Worm (Caenorhabditis elegans) whole organism, L4 larva: ENCODE results near the gene C29E4.17.

Experiments
- R02D3.7 ChIP-seq: fragments of 150-350 bp; sonication (generic microtip); optimal IDR thresholded peaks from 3 replicates; lab custom pipeline; 2014; ENCODE audit warnings: missing biosample characterization, missing genetic modification characterization
- T20F7.1 ChIP-seq: fragments of 200-800 bp; sonication (Bioruptor generic); optimal IDR thresholded peaks from 2 replicates; lab custom pipeline; 2018; ENCODE audit warnings: mild to moderate bottlenecking, missing genetic modification characterization, missing compliant biosample characterization
- T26A8.4 ChIP-seq: fragments of 200-800 bp; sonication (Bioruptor generic); IDR thresholded peaks from 2 replicates; pipeline ENCODE4 v1.3.6; 2022; ENCODE audit warnings: missing genetic modification characterization, missing compliant biosample characterization
- Y105C5A.15 ChIP-seq: fragments of 200-800 bp; sonication (Bioruptor generic); IDR thresholded peaks from 2 replicates; pipeline ENCODE4 v1.3.6; 2022; ENCODE audit warnings: missing genetic modification characterization, missing compliant biosample characterization
- Y5F2A.4 ChIP-seq: fragments of 200-800 bp; sonication (Bioruptor generic); optimal IDR thresholded peaks from 2 replicates; lab custom pipeline; 2018; ENCODE audit warnings: mild to moderate bottlenecking, missing genetic modification characterization, missing compliant biosample characterization
- Y75B8A.6 ChIP-seq: fragments of 200-800 bp; sonication (Bioruptor generic); IDR thresholded peaks from 2 replicates; pipeline ENCODE4 v1.3.6; 2022; ENCODE audit warnings: missing genetic modification reagents, missing genetic modification characterization, missing compliant biosample characterization
- ceh-28 ChIP-seq: fragments of 150-350 bp; optimal IDR thresholded peaks from 2 replicates; lab custom pipeline; 2014; ENCODE audit warnings: missing biosample characterization, missing genetic modification reagents, missing genetic modification characterization
- ceh-82 ChIP-seq: sonication (generic microtip); optimal IDR thresholded peaks from 2 replicates; lab custom pipeline; 2017; ENCODE audit warnings: missing biosample characterization, missing genetic modification characterization
- cey-2 ChIP-seq: sonication (generic microtip); optimal IDR thresholded peaks from 3 replicates; lab custom pipeline; 2017; ENCODE audit warnings: missing genetic modification characterization, mild to moderate bottlenecking, missing compliant biosample characterization, antibody characterized with exemption, borderline replicate concordance; ENCODE audit not compliant: insufficient read depth
- daf-16 ChIP-seq, 3 experiments: sonication (generic microtip); optimal IDR thresholded peaks; 2 replicates each; lab custom pipeline; 2016 to 2017; ENCODE audit warnings: missing genetic modification characterization in 3 of 3, missing genetic modification reagents in 3 of 3, mild to moderate bottlenecking in 2 of 3, missing compliant biosample characterization in 2 of 3, missing biosample characterization in 1 of 3, moderate library complexity in 1 of 3
- dmd-6 ChIP-seq: fragments of 200-800 bp; sonication (Bioruptor generic); IDR thresholded peaks from 2 replicates; pipeline ENCODE4 v1.3.6; 2022; ENCODE audit warnings: missing genetic modification reagents, missing genetic modification characterization, missing compliant biosample characterization
- dmd-9 ChIP-seq: fragments of 200-800 bp; sonication (Bioruptor generic); IDR thresholded peaks from 2 replicates; pipeline ENCODE4 v1.3.6; 2022; ENCODE audit warnings: missing genetic modification reagents, missing genetic modification characterization, missing compliant biosample characterization
- dve-1 ChIP-seq: sonication (generic microtip); optimal IDR thresholded peaks from 2 replicates; lab custom pipeline; 2017; ENCODE audit warnings: antibody characterized with exemption, mild to moderate bottlenecking, missing genetic modification characterization, missing compliant biosample characterization; ENCODE audit not compliant: insufficient read depth
- egl-43 ChIP-seq: fragments of 200-800 bp; sonication (Bioruptor generic); IDR thresholded peaks from 2 replicates; pipeline ENCODE4 v1.3.6; 2022; ENCODE audit warnings: missing genetic modification reagents, missing genetic modification characterization, missing compliant biosample characterization
- fkh-10 ChIP-seq: fragments of 150-350 bp; optimal IDR thresholded peaks from 2 replicates; lab custom pipeline; 2014; ENCODE audit warnings: missing biosample characterization, missing genetic modification reagents, missing genetic modification characterization
- fos-1 ChIP-seq: fragments of 150-350 bp; optimal IDR thresholded peaks from 2 replicates; lab custom pipeline; 2014; ENCODE audit warnings: missing biosample characterization, missing genetic modification characterization
- gei-8 ChIP-seq: fragments of 200-800 bp; sonication (Bioruptor generic); optimal IDR thresholded peaks from 2 replicates; lab custom pipeline; 2018; ENCODE audit warnings: mild to moderate bottlenecking, missing genetic modification characterization, missing compliant biosample characterization
- hlh-11 ChIP-seq: fragments of 200-800 bp; sonication (Bioruptor generic); optimal IDR thresholded peaks from 2 replicates; lab custom pipeline; 2018; ENCODE audit warnings: mild to moderate bottlenecking, missing genetic modification characterization, missing compliant biosample characterization
- hlh-30 ChIP-seq: sonication (generic microtip); optimal IDR thresholded peaks from 2 replicates; lab custom pipeline; 2017; ENCODE audit warnings: antibody characterized with exemption, mild to moderate bottlenecking, missing genetic modification characterization, missing compliant biosample characterization; ENCODE audit not compliant: insufficient read depth
- lin-15B ChIP-seq: fragments of 150-350 bp; sonication (generic microtip); optimal IDR thresholded peaks from 3 replicates; lab custom pipeline; 2014; ENCODE audit warnings: missing biosample characterization, missing genetic modification characterization
- lsy-2 ChIP-seq, 2 experiments: fragments of 150-350 bp in 1 of 2; sonication (generic microtip) in 1 of 2; optimal IDR thresholded peaks; 2 replicates each; lab custom pipeline; 2014 to 2017; ENCODE audit warnings: missing biosample characterization in 2 of 2, missing genetic modification characterization in 2 of 2
- madf-5 ChIP-seq, 2 experiments: fragments of 200-800 bp; sonication (Bioruptor generic); IDR thresholded peaks; 2 replicates each; pipeline ENCODE4 v1.3.6; 2022; ENCODE audit warnings: missing compliant biosample characterization in 2 of 2, missing genetic modification characterization in 2 of 2
- madf-9 ChIP-seq: fragments of 200-800 bp; sonication (Bioruptor generic); conservative IDR thresholded peaks from 2 replicates; pipeline ENCODE4 v1.3.6; 2022; ENCODE audit warnings: missing genetic modification reagents, missing genetic modification characterization, missing compliant biosample characterization
- mdl-1 ChIP-seq, 2 experiments: fragments of 150-350 bp in 1 of 2; sonication (generic microtip) in 1 of 2; optimal IDR thresholded peaks; 2 replicates each; lab custom pipeline; 2014 to 2017; ENCODE audit warnings: missing biosample characterization in 2 of 2, missing genetic modification characterization in 2 of 2
- mdt-29 ChIP-seq: fragments of 200-800 bp; sonication (Bioruptor generic); IDR thresholded peaks from 2 replicates; pipeline ENCODE4 v1.3.6; 2022; ENCODE audit warnings: missing genetic modification reagents, missing genetic modification characterization, missing compliant biosample characterization
- mep-1 ChIP-seq: fragments of 150-350 bp; sonication (generic microtip); optimal IDR thresholded peaks from 3 replicates; lab custom pipeline; 2014; ENCODE audit warnings: missing biosample characterization, missing genetic modification characterization
- mes-2 ChIP-seq: sonication (generic microtip); optimal IDR thresholded peaks from 2 replicates; lab custom pipeline; 2016; ENCODE audit warnings: missing genotype, mild to moderate bottlenecking, missing genetic modification characterization, missing compliant biosample characterization; ENCODE audit not compliant: poor library complexity, severe bottlenecking
- mxl-3 ChIP-seq: fragments of 200-800 bp; sonication (Bioruptor generic); optimal IDR thresholded peaks from 2 replicates; lab custom pipeline; 2018; ENCODE audit warnings: mild to moderate bottlenecking, missing genetic modification characterization, missing compliant biosample characterization
- nhr-10 ChIP-seq: fragments of 150-350 bp; optimal IDR thresholded peaks from 2 replicates; lab custom pipeline; 2014; ENCODE audit warnings: missing biosample characterization, missing genetic modification characterization
- nhr-25 ChIP-seq: sonication (generic microtip); optimal IDR thresholded peaks from 2 replicates; lab custom pipeline; 2017; ENCODE audit warnings: missing genetic modification characterization, mild to moderate bottlenecking, missing compliant biosample characterization, antibody characterized with exemption, moderate library complexity, borderline replicate concordance; ENCODE audit not compliant: insufficient read depth
- nhr-28 ChIP-seq: fragments of 150-350 bp; optimal IDR thresholded peaks from 2 replicates; lab custom pipeline; 2014; ENCODE audit warnings: missing biosample characterization, missing genetic modification characterization
- nhr-41 ChIP-seq: fragments of 200-800 bp; sonication (Bioruptor generic); IDR thresholded peaks from 2 replicates; pipeline ENCODE4 v1.3.6; 2022; ENCODE audit warnings: missing genetic modification reagents, missing genetic modification characterization, missing compliant biosample characterization
- nhr-42 ChIP-seq: fragments of 200-800 bp; sonication (Bioruptor generic); IDR thresholded peaks from 2 replicates; pipeline ENCODE4 v1.3.6; 2022; ENCODE audit warnings: missing genetic modification characterization, missing compliant biosample characterization
- nhr-77 ChIP-seq: fragments of 150-350 bp; optimal IDR thresholded peaks from 2 replicates; lab custom pipeline; 2014; ENCODE audit warnings: missing biosample characterization, missing genetic modification characterization
- rbr-2 ChIP-seq: sonication (generic microtip); optimal IDR thresholded peaks from 2 replicates; lab custom pipeline; 2016; ENCODE audit warnings: missing genotype, missing genetic modification characterization, missing compliant biosample characterization
- set-16 ChIP-seq: fragments of 200-800 bp; sonication (Bioruptor generic); IDR thresholded peaks from 2 replicates; pipeline ENCODE4 v1.3.6; 2022; ENCODE audit warnings: missing genetic modification reagents, missing genetic modification characterization, missing compliant biosample characterization
- snpc-4 ChIP-seq: fragments of 150-350 bp; optimal IDR thresholded peaks from 2 replicates; lab custom pipeline; 2014; ENCODE audit warnings: missing biosample characterization, missing genetic modification characterization
- tag-97 ChIP-seq: fragments of 200-800 bp; sonication (Bioruptor generic); IDR thresholded peaks from 2 replicates; pipeline ENCODE4 v1.3.6; 2022; ENCODE audit warnings: missing genetic modification characterization, missing compliant biosample characterization
- unc-62 ChIP-seq, 3 experiments: fragments of 150-350 bp in 1 of 3; sonication (generic microtip); optimal IDR thresholded peaks in 2 of 3; peaks in 1 of 3; 1 replicate in 1 of 3; 2 replicates in 2 of 3; lab custom pipeline; 2014 to 2017; ENCODE audit warnings: missing biosample characterization in 3 of 3, missing genetic modification characterization in 3 of 3, missing genetic modification reagents in 3 of 3, missing genotype in 1 of 3
- zfp-3 ChIP-seq: fragments of 200-800 bp; sonication (Bioruptor generic); conservative IDR thresholded peaks from 2 replicates; pipeline ENCODE4 v1.3.6; 2022; ENCODE audit warnings: missing genetic modification reagents, missing genetic modification characterization, missing compliant biosample characterization
- zip-2 ChIP-seq: fragments of 150-350 bp; optimal IDR thresholded peaks from 2 replicates; lab custom pipeline; 2014; ENCODE audit warnings: missing biosample characterization, missing genetic modification characterization

C29E4.17 gene

ce11 chrIII:7911621-7912020 is 10.7 kb upstream of the C29E4.17 start, which contains the start of gene ZK688.7:
Gene ZK688.7 (minus strand): TSS chrIII:7911634.
- peak; percentile 31 for TF ChIP-seq mxl-3 (GFP tag; lab: Kevin White, UChicago)
- TF ChIP-seq Y5F2A.4 (GFP tag; lab: Kevin White, UChicago), result no peak
- TF ChIP-seq nhr-41 (GFP tag; lab: Robert Waterston, UW), result no peak
- no peak for TF ChIP-seq cey-2
- peak; percentile 86 for TF ChIP-seq hlh-30 (tag; lab: Kevin White, UChicago)
- TF ChIP-seq unc-62 (GFP tag; optimal IDR thresholded peaks at IDR 0.05 in 1 of 2; lab: Kevin White, UChicago), result peak in 1 of 2 experiments; percentile 87
- TF ChIP-seq unc-62 (tag; optimal IDR thresholded peaks at IDR 0.05; lab: Kevin White, UChicago), result no peak
- TF ChIP-seq dmd-9 (GFP tag; lab: Robert Waterston, UW), result no peak
- TF ChIP-seq egl-43 (GFP tag; lab: Robert Waterston, UW), result no peak
- TF ChIP-seq nhr-28 (tag; lab: Kevin White, UChicago), result peak; percentile 60
- TF ChIP-seq lsy-2 (tag; optimal IDR thresholded peaks at IDR 0.05; lab: Kevin White, UChicago), result peak in 1 of 2 experiments; percentile 29
- TF ChIP-seq nhr-77 (tag; lab: Kevin White, UChicago), result no peak
- peak; percentile 2 for TF ChIP-seq T20F7.1 (GFP tag; lab: Kevin White, UChicago)
- peak; percentile 60 for TF ChIP-seq dve-1 (tag; lab: Kevin White, UChicago)
- no peak for TF ChIP-seq lin-15B (tag; lab: Kevin White, UChicago)
- TF ChIP-seq daf-16 (GFP tag; optimal IDR thresholded peaks at IDR 0.05; lab: Kevin White, UChicago), result no peak
- peak; percentile 84 for TF ChIP-seq daf-16 (tag; optimal IDR thresholded peaks at IDR 0.05; lab: Kevin White, UChicago)
- peak; percentile 56 for TF ChIP-seq hlh-11 (tag; lab: Kevin White, UChicago)
- TF ChIP-seq mdl-1 (tag; optimal IDR thresholded peaks at IDR 0.05; lab: Kevin White, UChicago), result peak in 1 of 2 experiments; percentile 47

- no peak for TF ChIP-seq nhr-42 (GFP tag; lab: Robert Waterston, UW)
- no peak for TF ChIP-seq dmd-6
- TF ChIP-seq hlh-11 (tag; lab: Kevin White, UChicago), result no peak
- TF ChIP-seq snpc-4 (tag; lab: Kevin White, UChicago), result no peak
- TF ChIP-seq set-16 (GFP tag; lab: Robert Waterston, UW), result no peak
- no peak for TF ChIP-seq Y5F2A.4 (GFP tag; lab: Kevin White, UChicago)
- no peak for TF ChIP-seq mdt-29 (GFP tag; lab: Robert Waterston, UW)
- TF ChIP-seq T20F7.1 (GFP tag; lab: Kevin White, UChicago), result no peak
- no peak for TF ChIP-seq nhr-77 (tag; lab: Kevin White, UChicago)
- TF ChIP-seq fos-1, result no peak
Measured at ce11 chrIII:7913488-7913887, 8.8 kb upstream of the C29E4.17 start, which contains the start of gene ZK688.12. Gene ZK688.12 (minus strand): TSS chrIII:7913588.

ce11 chrIII:7917667-7918066 is 4.6 kb upstream of the C29E4.17 start, which contains the start of gene gly-3:
Gene gly-3 (minus strand): TSS chrIII:7917767.
- no peak for TF ChIP-seq zip-2 (tag; lab: Kevin White, UChicago)
- TF ChIP-seq nhr-10 (tag; lab: Kevin White, UChicago), result no peak
- TF ChIP-seq mes-2, result no peak
- TF ChIP-seq tag-97 (GFP tag; lab: Robert Waterston, UW), result no peak
- TF ChIP-seq madf-5 (GFP tag; IDR thresholded peaks at IDR 0.05; lab: Robert Waterston, UW), result no peak
- no peak for TF ChIP-seq unc-62 (GFP tag; optimal IDR thresholded peaks at IDR 0.05 in 1 of 2; lab: Kevin White, UChicago)
- no peak for TF ChIP-seq unc-62 (tag; optimal IDR thresholded peaks at IDR 0.05; lab: Kevin White, UChicago)
- TF ChIP-seq lin-15B (tag; lab: Kevin White, UChicago), result no peak
- no peak for TF ChIP-seq mep-1 (tag; lab: Kevin White, UChicago)
- TF ChIP-seq, all 104 proteins: peak for 0

- TF ChIP-seq nhr-25, result no peak
- TF ChIP-seq gei-8 (GFP tag; lab: Kevin White, UChicago), result no peak
- TF ChIP-seq Y75B8A.6 (GFP tag; lab: Robert Waterston, UW), result no peak
- no peak for TF ChIP-seq snpc-4 (tag; lab: Kevin White, UChicago)
- no peak for TF ChIP-seq Y5F2A.4 (GFP tag; lab: Kevin White, UChicago)
- no peak for TF ChIP-seq rbr-2 (tag; lab: Kevin White, UChicago)
- TF ChIP-seq mdt-29 (GFP tag; lab: Robert Waterston, UW), result no peak
- no peak for TF ChIP-seq R02D3.7
- no peak for TF ChIP-seq fkh-10
- no peak for TF ChIP-seq madf-9
- TF ChIP-seq ceh-82 (tag; lab: Kevin White, UChicago), result no peak
- no peak for TF ChIP-seq zfp-3
- TF ChIP-seq T26A8.4 (GFP tag; lab: Robert Waterston, UW), result no peak
- no peak for TF ChIP-seq Y105C5A.15 (GFP tag; lab: Robert Waterston, UW)
- TF ChIP-seq ceh-28 (tag; lab: Kevin White, UChicago), result no peak
- TF ChIP-seq nhr-77 (tag; lab: Kevin White, UChicago), result no peak
Measured at ce11 chrIII:7919823-7920222, 2.5 kb upstream of the C29E4.17 start, which contains the start of gene C29E4.14. Gene C29E4.14 (plus strand): TSS chrIII:7920123.
